Fruit fly (Drosophila melanogaster): ENCODE data around the gene CG3769.

CG3769 gene

DNA sequence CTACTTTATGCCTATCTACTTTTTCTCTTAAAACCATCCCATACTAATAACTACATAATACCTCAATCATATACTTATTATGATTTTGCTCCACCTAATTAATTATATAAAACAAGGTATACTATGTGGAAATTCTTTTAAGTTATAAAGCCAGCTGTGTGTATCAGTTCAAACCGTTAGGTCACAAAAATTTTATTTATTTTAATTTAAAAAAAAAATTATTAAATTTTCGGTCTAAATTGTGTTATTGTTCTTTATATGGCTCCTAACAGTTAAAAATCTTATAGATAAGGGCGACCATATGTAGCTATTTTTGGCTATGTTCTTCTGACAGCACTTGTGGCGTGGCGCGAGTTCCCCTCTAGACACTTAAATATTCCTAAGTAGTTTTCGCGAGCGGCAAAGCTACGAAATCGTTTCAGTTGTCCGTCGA lies 47.9 kb upstream of the CG3769 start, which contains the start of gene Aldh (continued):
- no peak for TF ChIP-seq CG7963 (GFP tag; IDR thresholded peaks at IDR 0.05; ENCODE audit: partially characterized antibody)
- no peak for TF ChIP-seq crol (GFP tag; IDR thresholded peaks at IDR 0.05)
- no peak for TF ChIP-seq Mrtf (GFP tag; IDR thresholded peaks at IDR 0.05)
- peak; percentile 37 for TF ChIP-seq CG10209 (GFP tag; optimal IDR thresholded peaks at IDR 0.05)
- no peak for TF ChIP-seq pzg (GFP tag; optimal IDR thresholded peaks at IDR 0.05)
- no peak for TF ChIP-seq HLH54F (GFP tag; optimal IDR thresholded peaks at IDR 0.05)
- TF ChIP-seq kay (GFP tag; optimal IDR thresholded peaks at IDR 0.05): no peak
- TF ChIP-seq croc (GFP tag; conservative IDR thresholded peaks at IDR 0.05): no peak
- no peak for TF ChIP-seq zen (tag; optimal IDR thresholded peaks at IDR 0.05)
- TF ChIP-seq Vsx1 (GFP tag; optimal IDR thresholded peaks at IDR 0.05): no peak
- TF ChIP-seq gsb (GFP tag; IDR thresholded peaks at IDR 0.05): no peak
- TF ChIP-seq peb (GFP tag; IDR thresholded peaks at IDR 0.05): no peak
- peak; percentile 70 for TF ChIP-seq GATAe (GFP tag; conservative IDR thresholded peaks at IDR 0.05)
- TF ChIP-seq D (optimal IDR thresholded peaks at IDR 0.05): no peak
- no peak for TF ChIP-seq D (GFP tag; optimal IDR thresholded peaks at IDR 0.05)
- TF ChIP-seq cad (GFP tag; optimal IDR thresholded peaks at IDR 0.05): no peak
- TF ChIP-seq BtbVII (GFP tag; optimal IDR thresholded peaks at IDR 0.05): no peak
- no peak for TF ChIP-seq ash1 (GFP tag; optimal IDR thresholded peaks at IDR 0.05)
- TF ChIP-seq Bgb (GFP tag; IDR thresholded peaks at IDR 0.05; ENCODE audit: partially characterized antibody): no peak
- peak; percentile 43 for TF ChIP-seq D19B (GFP tag; optimal IDR thresholded peaks at IDR 0.05)
- TF ChIP-seq CG10654 (GFP tag; optimal IDR thresholded peaks at IDR 0.05): no peak
- no peak for TF ChIP-seq Taf1 (GFP tag; IDR thresholded peaks at IDR 0.05)
- TF ChIP-seq Abd-B (GFP tag; optimal IDR thresholded peaks at IDR 0.05): no peak
- TF ChIP-seq grn (GFP tag; optimal IDR thresholded peaks at IDR 0.05): no peak
- no peak for TF ChIP-seq chif (GFP tag; optimal IDR thresholded peaks at IDR 0.05)
- no peak for TF ChIP-seq mirr (GFP tag; optimal IDR thresholded peaks at IDR 0.05)
- no peak for TF ChIP-seq ewg (GFP tag; optimal IDR thresholded peaks at IDR 0.05)
- no peak for TF ChIP-seq Poxn (GFP tag; IDR thresholded peaks at IDR 0.05)
- no peak for TF ChIP-seq CG17612 (GFP tag; IDR thresholded peaks at IDR 0.05)
- no peak for TF ChIP-seq ham (GFP tag; IDR thresholded peaks at IDR 0.05)
- TF ChIP-seq zf30C (GFP tag; optimal IDR thresholded peaks at IDR 0.05): no peak
- no peak for TF ChIP-seq slou (GFP tag; optimal IDR thresholded peaks at IDR 0.05)
- TF ChIP-seq CoRest (tag; optimal IDR thresholded peaks at IDR 0.05): peak; percentile 58
- no peak for TF ChIP-seq B-H1 (GFP tag; IDR thresholded peaks at IDR 0.05)
- TF ChIP-seq Oli (tag; optimal IDR thresholded peaks at IDR 0.05): peak; percentile 7
- TF ChIP-seq sr (GFP tag; IDR thresholded peaks at IDR 0.05): no peak
- TF ChIP-seq hth (optimal IDR thresholded peaks at IDR 0.05): no peak
- no peak for TF ChIP-seq Elba2 (GFP tag; optimal IDR thresholded peaks at IDR 0.05)
- TF ChIP-seq CG8281 (tag; optimal IDR thresholded peaks at IDR 0.05): no peak
- TF ChIP-seq ranshi (GFP tag; IDR thresholded peaks at IDR 0.05): no peak
- TF ChIP-seq CG11695 (GFP tag; IDR thresholded peaks at IDR 0.05): 0 out of 3 replicates have a peak, but pooled peaks have one; percentile 30
- peak; percentile 52 for TF ChIP-seq CG2120 (GFP tag; optimal IDR thresholded peaks at IDR 0.05)
- TF ChIP-seq CG11723 (GFP tag; optimal IDR thresholded peaks at IDR 0.05): no peak
- TF ChIP-seq h (optimal IDR thresholded peaks at IDR 0.05): no peak
- no peak for TF ChIP-seq jigr1 (GFP tag; IDR thresholded peaks at IDR 0.05)
- TF ChIP-seq CG14860 (GFP tag; IDR thresholded peaks at IDR 0.05; ENCODE audit: partially characterized antibody): no peak
- no peak for TF ChIP-seq tgo (GFP tag; IDR thresholded peaks at IDR 0.05)
- TF ChIP-seq fu2 (GFP tag; optimal IDR thresholded peaks at IDR 0.05): no peak
- TF ChIP-seq Optix (GFP tag; IDR thresholded peaks at IDR 0.05): no peak
- no peak for TF ChIP-seq CTCF (GFP tag; optimal IDR thresholded peaks at IDR 0.05)
- no peak for TF ChIP-seq CG17829 (tag; optimal IDR thresholded peaks at IDR 0.05)
- no peak for TF ChIP-seq CG16863 (GFP tag; optimal IDR thresholded peaks at IDR 0.05)
- TF ChIP-seq kah (GFP tag; optimal IDR thresholded peaks at IDR 0.05): no peak
- no peak for TF ChIP-seq eve (GFP tag; optimal IDR thresholded peaks at IDR 0.05)
